Fruit fly (Drosophila melanogaster) S2 (cell line): ENCODE measurements around the gene Phf7.
"Not testable (repeated sequence)": the region's sequence is repeated elsewhere in the genome, so short reads cannot be mapped to it uniquely, and the experiment has no call there.

Experiments
- CG8478 ChIP-seq: fragments of >200 bp; optimal IDR thresholded peaks from 2 replicates; lab custom pipeline; 2018
- CTCF ChIP-seq, 2 experiments: fragments of >200 bp; optimal IDR thresholded peaks; 2 replicates each; lab custom pipeline; 2018

The Phf7 gene

dm6 chrX:20147693-20148174, 17.9 kb downstream of the Phf7 start, which contains the start of gene aspr:
TSS of gene aspr (plus strand) at chrX:20148124.
- TF ChIP-seq CG8478 (lab: Kevin White, UChicago), result no peak
- TF ChIP-seq CTCF (optimal IDR thresholded peaks at IDR 0.05; lab: Kevin White, UChicago), result no peak

dm6 chrX:20143088-20143487, 22.5 kb downstream of the Phf7 start, which contains the start of gene Or19a:
TSS of gene Or19a (minus strand) at chrX:20143188.
- not testable (repeated sequence) for TF ChIP-seq CG8478 (lab: Kevin White, UChicago); CTCF (optimal IDR thresholded peaks at IDR 0.05; lab: Kevin White, UChicago)

- TF ChIP-seq CTCF (optimal IDR thresholded peaks at IDR 0.05; lab: Kevin White, UChicago) (no peak), CG8478 (lab: Kevin White, UChicago) (no peak)
Measured at dm6 chrX:20140710-20141109, 24.9 kb downstream of the Phf7 start, which contains the start of gene CG34332. TSS of gene CG34332 (plus strand) at chrX:20141010.

dm6 chrX:20139493-20139892, 26.1 kb downstream of the Phf7 start, which contains the start of gene CG42583:
TSS of gene CG42583 (plus strand) at chrX:20139793.
- TF ChIP-seq CG8478 (lab: Kevin White, UChicago) (no peak), CTCF (optimal IDR thresholded peaks at IDR 0.05; lab: Kevin White, UChicago) (no peak)

dm6 chrX:20133432-20133831, 32.2 kb downstream of the Phf7 start, which contains the start of gene CG15322:
TSS of gene CG15322 (plus strand) at chrX:20133579.
- no peak for TF ChIP-seq CTCF (optimal IDR thresholded peaks at IDR 0.05; lab: Kevin White, UChicago)
- TF ChIP-seq CG8478 (lab: Kevin White, UChicago), result no peak

- no peak for TF ChIP-seq CG8478 (lab: Kevin White, UChicago)
Measured at dm6 chrX:20130486-20130885, 35.1 kb downstream of the Phf7 start.

- TF ChIP-seq CTCF (optimal IDR thresholded peaks at IDR 0.05; lab: Kevin White, UChicago), result no peak
- no peak for TF ChIP-seq CG8478 (lab: Kevin White, UChicago)
Measured at dm6 chrX:20129554-20129953, 36.1 kb downstream of the Phf7 start.

dm6 chrX:20122153-20122552, 43.5 kb downstream of the Phf7 start, which contains the start of gene CG34331:
TSS of gene CG34331 (plus strand) at chrX:20122453.
- TF ChIP-seq CG8478 (lab: Kevin White, UChicago), result no peak
- TF ChIP-seq CTCF (optimal IDR thresholded peaks at IDR 0.05; lab: Kevin White, UChicago), result no peak

- TF ChIP-seq CTCF (optimal IDR thresholded peaks at IDR 0.05; lab: Kevin White, UChicago) (no peak), CG8478 (lab: Kevin White, UChicago) (no peak)
Measured at dm6 chrX:20110475-20110874, 55.2 kb downstream of the Phf7 start, which contains the start of gene karr. TSS of gene karr (minus strand) at chrX:20110575.
